Worm (Caenorhabditis elegans): ENCODE data around the gene F46G10.1.
A peak's percentile ranks its signal among the peaks of the same experiment; 100 is the strongest.

- TF ChIP-seq tbx-2 (tag; optimal IDR thresholded peaks at IDR 0.05), result peak; percentile 3
- TF ChIP-seq dve-1 (tag; optimal IDR thresholded peaks at IDR 0.05), result no peak
- no peak for TF ChIP-seq ceh-14 (tag; optimal IDR thresholded peaks at IDR 0.05)
- TF ChIP-seq pag-3 (tag; optimal IDR thresholded peaks at IDR 0.05; ENCODE audit: borderline replicate concordance), result no peak
- no peak for TF ChIP-seq unc-86 (tag; optimal IDR thresholded peaks at IDR 0.05)
- TF ChIP-seq ceh-22 (tag; optimal IDR thresholded peaks at IDR 0.05), result no peak
- no peak for TF ChIP-seq unc-3 (GFP tag; conservative IDR thresholded peaks at IDR 0.05)
- no peak for TF ChIP-seq unc-3 (tag; optimal IDR thresholded peaks at IDR 0.05)
- no peak for TF ChIP-seq hlh-6 (tag; optimal IDR thresholded peaks at IDR 0.05)
- peak; percentile 36 for TF ChIP-seq nfya-1 (tag; optimal IDR thresholded peaks at IDR 0.05)
- no peak for TF ChIP-seq hlh-13 (GFP tag; optimal IDR thresholded peaks at IDR 0.05)
- TF ChIP-seq pax-1 (tag; optimal IDR thresholded peaks at IDR 0.05), result no peak
- no peak for TF ChIP-seq sox-4 (tag; optimal IDR thresholded peaks at IDR 0.05)
- no peak for TF ChIP-seq zip-5 (tag; optimal IDR thresholded peaks at IDR 0.05)
Measured at ce11 chrX:13328868-13329267, 17.3 kb upstream of the F46G10.1 start.
